Worm (Caenorhabditis elegans): ENCODE results near the gene C33F10.14.

C33F10.14 gene

DNA sequence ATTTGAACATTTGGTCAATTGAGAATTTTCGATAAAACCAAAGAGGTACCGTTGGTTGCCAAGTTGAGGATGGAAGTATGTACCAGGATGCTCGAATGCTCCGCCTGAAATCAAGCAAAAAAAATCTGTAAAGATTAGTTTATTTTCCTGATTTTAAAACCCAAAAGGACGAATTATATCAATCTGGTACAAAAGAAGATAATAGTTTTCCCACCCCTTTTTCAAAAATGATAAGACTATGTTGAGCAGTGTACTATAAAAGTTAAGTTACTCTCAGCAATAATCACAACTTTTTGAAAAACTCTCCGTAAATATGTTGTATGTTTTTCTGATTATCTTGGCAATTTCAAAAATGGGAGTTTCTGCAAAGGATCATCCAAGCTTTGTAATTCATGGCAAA, 38.7 kb upstream of the C33F10.14 start, which contains the start of gene F26G1.3:
Gene F26G1.3 (plus strand): TSS at position 301 of the 400 bp plus-strand sequence.
- no peak for TF ChIP-seq sptf-2 (GFP tag; optimal IDR thresholded peaks at IDR 0.05)
- TF ChIP-seq F39B2.1 (GFP tag; IDR thresholded peaks at IDR 0.05), result no peak
- TF ChIP-seq Y53G8AR.9 (GFP tag; conservative IDR thresholded peaks at IDR 0.05), result no peak
- TF ChIP-seq nfya-2 (GFP tag; IDR thresholded peaks at IDR 0.05), result no peak
- no peak for TF ChIP-seq K12H6.12 (tag; optimal IDR thresholded peaks at IDR 0.05)
- TF ChIP-seq D2030.7 (GFP tag; IDR thresholded peaks at IDR 0.05), result no peak
- TF ChIP-seq B0261.1 (tag; optimal IDR thresholded peaks at IDR 0.05), result no peak
- TF ChIP-seq attf-3 (GFP tag; conservative IDR thresholded peaks at IDR 0.05), result no peak
- no peak for TF ChIP-seq hlh-12 (tag; optimal IDR thresholded peaks at IDR 0.05)
- TF ChIP-seq akir-1 (GFP tag; optimal IDR thresholded peaks at IDR 0.05), result no peak
- no peak for TF ChIP-seq athp-1 (tag; optimal IDR thresholded peaks at IDR 0.05)
- TF ChIP-seq ztf-22 (GFP tag; optimal IDR thresholded peaks at IDR 0.05), result no peak
- no peak for TF ChIP-seq ekl-4 (GFP tag; IDR thresholded peaks at IDR 0.05)
- no peak for TF ChIP-seq ceh-58 (GFP tag; IDR thresholded peaks at IDR 0.05)
- TF ChIP-seq mes-4 (tag; optimal IDR thresholded peaks at IDR 0.05), result no peak

DNA sequence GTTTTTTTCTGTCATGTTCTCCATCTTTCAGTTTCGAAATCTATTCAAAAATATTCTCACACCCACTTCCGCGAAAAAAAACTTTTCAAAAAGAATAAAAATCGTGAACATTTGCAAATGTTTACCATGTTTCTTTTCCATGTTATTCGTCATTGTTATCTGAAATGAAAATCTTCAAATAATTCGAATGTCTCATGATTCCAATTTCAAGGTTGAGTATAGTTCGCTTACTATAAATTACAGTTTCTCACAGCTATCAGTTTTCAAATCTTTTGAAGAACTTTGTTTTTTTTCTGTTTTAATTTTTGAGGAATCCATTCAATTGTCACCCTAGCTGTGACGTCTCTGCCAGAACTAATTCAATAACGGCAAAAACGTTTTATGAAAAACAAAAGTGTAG, 37.3 kb upstream of the C33F10.14 start:
- TF ChIP-seq pha-4 (tag; optimal IDR thresholded peaks at IDR 0.05), result no peak
- no peak for TF ChIP-seq cebp-1 (GFP tag; IDR thresholded peaks at IDR 0.05)
- no peak for TF ChIP-seq cebp-1 (tag; optimal IDR thresholded peaks at IDR 0.05)
- TF ChIP-seq T07F8.4 (tag; optimal IDR thresholded peaks at IDR 0.05), result no peak
- no peak for TF ChIP-seq unc-130 (GFP tag; optimal IDR thresholded peaks at IDR 0.05)
- no peak for TF ChIP-seq ceh-58 (GFP tag; IDR thresholded peaks at IDR 0.05)
- no peak for TF ChIP-seq him-1 (tag; optimal IDR thresholded peaks at IDR 0.05)
- no peak for TF ChIP-seq sptf-2 (GFP tag; optimal IDR thresholded peaks at IDR 0.05)
- no peak for TF ChIP-seq attf-3 (GFP tag; conservative IDR thresholded peaks at IDR 0.05)
- TF ChIP-seq B0336.3 (GFP tag; IDR thresholded peaks at IDR 0.05), result no peak
- TF ChIP-seq F57A8.1 (GFP tag; optimal IDR thresholded peaks at IDR 0.05), result no peak
- no peak for TF ChIP-seq nhr-80 (tag; optimal IDR thresholded peaks at IDR 0.05)
- TF ChIP-seq hrde-1 (tag; optimal IDR thresholded peaks at IDR 0.05; ENCODE audit: borderline replicate concordance), result no peak
- no peak for TF ChIP-seq dox-1 (GFP tag; IDR thresholded peaks at IDR 0.05)
- TF ChIP-seq athp-1 (tag; optimal IDR thresholded peaks at IDR 0.05), result no peak

DNA sequence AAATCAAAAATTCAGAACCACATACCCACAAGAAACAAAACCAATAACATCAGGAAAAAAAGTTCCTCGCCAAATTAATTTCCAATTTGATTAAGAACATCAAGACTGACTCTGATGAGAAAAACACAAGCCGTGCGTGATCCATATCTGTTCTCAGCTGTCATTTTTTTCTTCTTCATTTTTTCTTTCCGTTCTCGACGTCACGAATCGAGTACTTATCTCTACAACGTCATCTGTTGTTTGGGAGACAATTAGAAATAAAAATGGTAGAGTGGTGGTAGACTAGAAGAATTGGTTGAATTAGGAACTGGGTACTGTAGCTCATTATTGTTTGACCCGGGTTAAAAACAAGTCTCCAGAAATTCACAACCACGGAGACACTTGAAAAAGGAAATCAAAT, 36.2 kb upstream of the C33F10.14 start:
- peak; percentile 6 for TF ChIP-seq ztf-26 (tag; optimal IDR thresholded peaks at IDR 0.05)
- no peak for TF ChIP-seq C06A6.2 (GFP tag; conservative IDR thresholded peaks at IDR 0.05)
- TF ChIP-seq nhr-27 (tag; optimal IDR thresholded peaks at IDR 0.05), result no peak

DNA sequence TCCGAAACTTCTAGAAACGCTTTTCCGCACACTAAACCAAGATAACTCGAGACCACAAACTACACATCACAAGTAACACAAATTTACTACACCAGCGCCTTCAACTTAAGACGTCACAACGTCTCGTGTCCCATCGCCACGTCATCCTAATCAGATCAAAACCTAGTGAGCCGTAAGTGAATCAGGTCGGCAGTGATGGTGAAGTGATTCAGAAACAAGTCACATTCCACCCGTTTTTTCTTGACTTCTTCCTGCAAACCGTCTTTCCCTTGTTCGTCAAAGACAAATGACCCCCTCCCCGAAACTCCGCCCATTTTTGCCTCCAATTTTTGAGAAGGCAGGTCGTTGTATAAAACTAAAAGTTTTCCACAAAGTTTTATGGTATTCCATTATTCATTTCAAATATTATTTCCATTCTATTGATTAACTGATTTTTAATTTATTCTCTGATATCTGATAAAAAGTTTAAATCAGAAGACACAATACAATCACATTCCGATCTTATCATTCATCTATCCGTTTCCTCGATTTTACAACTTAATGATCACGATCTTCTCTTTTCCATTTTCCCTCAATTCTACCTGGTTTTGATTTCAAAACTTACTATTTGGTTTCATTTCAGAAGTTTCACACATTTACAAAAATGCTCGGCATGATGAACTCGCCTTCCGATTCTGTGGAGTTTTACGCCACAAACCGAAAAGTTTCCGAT, 34.4 kb upstream of the C33F10.14 start, which contains the start of gene F26G1.2:
Gene F26G1.2 (plus strand): TSS at position 508 of the 712 bp plus-strand sequence.
- peak; percentile 11 for TF ChIP-seq ztf-26 (tag; optimal IDR thresholded peaks at IDR 0.05)
- no peak for TF ChIP-seq tbx-9 (tag; optimal IDR thresholded peaks at IDR 0.05; ENCODE audit: borderline replicate concordance)
- TF ChIP-seq hsf-1 (GFP tag; IDR thresholded peaks at IDR 0.05), result no peak
- TF ChIP-seq C06A6.2 (GFP tag; conservative IDR thresholded peaks at IDR 0.05), result no peak
- TF ChIP-seq rpc-1 (optimal IDR thresholded peaks at IDR 0.05), result no peak
- no peak for TF ChIP-seq rpc-1 (tag; optimal IDR thresholded peaks at IDR 0.05)
- peak; percentile 47; the same call in 1 of the 2 replicates for TF ChIP-seq lin-26 (GFP tag; IDR thresholded peaks at IDR 0.05)
- TF ChIP-seq dpff-1 (tag; optimal IDR thresholded peaks at IDR 0.05), result no peak

Data from whole organism, young adult.